Worm (Caenorhabditis elegans): Measurements from ENCODE around the gene srh-17.

srh-17 gene

DNA sequence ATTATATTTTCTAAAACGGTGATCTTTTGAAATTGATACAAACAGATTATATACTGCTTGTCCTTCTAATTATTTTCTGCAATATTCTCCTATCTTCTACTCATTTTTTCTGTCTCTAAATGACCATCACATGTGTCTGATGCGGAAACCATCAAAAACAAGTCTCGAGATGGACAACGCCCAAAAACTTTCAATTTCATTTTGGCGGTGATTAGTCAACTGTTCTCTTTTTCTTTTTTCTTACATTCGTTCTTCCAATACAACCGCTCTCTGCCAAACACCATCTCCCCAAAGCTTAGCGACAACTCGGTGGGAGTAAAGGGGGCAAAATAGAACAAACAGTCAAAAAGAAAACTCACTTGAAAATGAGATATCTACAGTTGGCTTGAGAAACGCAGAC, 27.8 kb upstream of the srh-17 start:
- TF ChIP-seq Y53F4B.3 (GFP tag; IDR thresholded peaks at IDR 0.05) (no peak), snpc-1.1 (tag; optimal IDR thresholded peaks at IDR 0.05; ENCODE audit: insufficient read depth) (no peak), lin-40 (tag; optimal IDR thresholded peaks at IDR 0.05) (peak; percentile 11)

DNA sequence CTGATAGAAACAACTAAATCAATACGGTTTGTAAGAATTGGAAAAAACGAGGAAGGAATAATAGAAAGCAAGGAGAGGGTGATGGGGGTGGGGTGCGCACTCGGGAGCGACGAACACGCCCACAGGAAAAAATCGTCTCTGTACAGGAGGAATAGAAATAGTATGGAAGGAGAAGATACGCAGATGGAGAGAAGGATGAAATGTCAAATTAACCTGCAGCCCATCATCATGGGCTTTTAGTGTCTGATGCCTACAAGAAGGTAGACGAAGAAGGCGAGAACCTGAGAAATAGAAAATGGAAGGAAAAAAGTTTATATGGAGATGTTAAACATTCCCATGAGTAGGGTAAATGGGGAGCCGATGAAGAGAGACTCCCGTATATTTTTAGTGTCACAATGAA, 26.0 kb upstream of the srh-17 start, which contains the start of gene F43D2.6:
TSS of gene F43D2.6 (minus strand) at position 62 of the 400 bp plus-strand sequence.
- TF ChIP-seq ceh-79 (tag; optimal IDR thresholded peaks at IDR 0.05): no peak
- TF ChIP-seq cebp-1 (GFP tag; IDR thresholded peaks at IDR 0.05): no peak
- TF ChIP-seq cebp-1 (tag; optimal IDR thresholded peaks at IDR 0.05): peak; percentile 11
- peak; percentile 63 for TF ChIP-seq hmg-1.2 (GFP tag; IDR thresholded peaks at IDR 0.05)
- TF ChIP-seq mel-28 (tag; optimal IDR thresholded peaks at IDR 0.05; ENCODE audit: borderline replicate concordance): no peak
- no peak for TF ChIP-seq ama-1 (optimal IDR thresholded peaks at IDR 0.05)
- no peak for TF ChIP-seq ama-1 (GFP tag; optimal IDR thresholded peaks at IDR 0.05)

DNA sequence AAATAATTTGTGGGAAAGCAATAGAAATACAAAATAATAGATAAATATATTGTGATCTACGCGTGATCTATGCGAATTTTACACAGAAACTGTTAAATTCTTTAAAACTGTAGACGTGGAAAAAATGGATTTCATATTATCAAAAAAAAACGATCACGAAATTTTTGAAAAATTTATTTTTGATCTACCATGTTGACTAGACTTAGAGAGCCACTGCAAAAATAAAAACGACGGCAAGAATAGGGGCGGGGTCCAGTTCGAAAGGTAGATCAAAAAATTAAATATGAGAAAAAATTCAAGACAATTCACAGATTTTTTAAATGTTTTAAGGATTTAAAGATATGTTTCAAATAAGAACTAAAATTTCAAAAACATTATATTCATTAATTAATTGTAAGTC, 23.0 kb upstream of the srh-17 start:
- TF ChIP-seq ceh-40 (GFP tag; IDR thresholded peaks at IDR 0.05) (no peak), efl-1 (GFP tag; optimal IDR thresholded peaks at IDR 0.05) (peak; percentile 69), zfh-2 (GFP tag; conservative IDR thresholded peaks at IDR 0.05) (no peak), D2030.7 (GFP tag; IDR thresholded peaks at IDR 0.05) (0 out of 2 replicates have a peak, but pooled peaks have one; percentile 23), sea-2 (GFP tag; IDR thresholded peaks at IDR 0.05) (no peak), madf-6 (GFP tag; IDR thresholded peaks at IDR 0.05) (peak; percentile 90), dpl-1 (GFP tag; optimal IDR thresholded peaks at IDR 0.05) (peak; percentile 64), lsl-1 (GFP tag; optimal IDR thresholded peaks at IDR 0.05) (peak; percentile 50), xnd-1 (tag; optimal IDR thresholded peaks at IDR 0.05) (peak; percentile 51), lin-54 (GFP tag; optimal IDR thresholded peaks at IDR 0.05) (peak; percentile 18), sdz-38 (tag; optimal IDR thresholded peaks at IDR 0.05) (no peak), ceh-100 (GFP tag; IDR thresholded peaks at IDR 0.05) (no peak), ekl-4 (GFP tag; IDR thresholded peaks at IDR 0.05) (no peak), F49E8.2 (tag; optimal IDR thresholded peaks at IDR 0.05; ENCODE audit: insufficient read depth) (no peak), madf-8 (GFP tag; conservative IDR thresholded peaks at IDR 0.05) (peak; percentile 81), ztf-18 (tag; optimal IDR thresholded peaks at IDR 0.05) (no peak), ceh-58 (GFP tag; IDR thresholded peaks at IDR 0.05) (no peak), dox-1 (GFP tag; IDR thresholded peaks at IDR 0.05) (no peak), ceh-91 (GFP tag; IDR thresholded peaks at IDR 0.05) (peak; percentile 63), lin-40 (tag; optimal IDR thresholded peaks at IDR 0.05) (no peak), hmg-1.2 (GFP tag; IDR thresholded peaks at IDR 0.05) (peak; percentile 19; the same call in 1 of the 2 replicates), him-1 (tag; optimal IDR thresholded peaks at IDR 0.05) (no peak), F33H1.4 (GFP tag; IDR thresholded peaks at IDR 0.05) (peak; percentile 34; the same call in 1 of the 2 replicates)

DNA sequence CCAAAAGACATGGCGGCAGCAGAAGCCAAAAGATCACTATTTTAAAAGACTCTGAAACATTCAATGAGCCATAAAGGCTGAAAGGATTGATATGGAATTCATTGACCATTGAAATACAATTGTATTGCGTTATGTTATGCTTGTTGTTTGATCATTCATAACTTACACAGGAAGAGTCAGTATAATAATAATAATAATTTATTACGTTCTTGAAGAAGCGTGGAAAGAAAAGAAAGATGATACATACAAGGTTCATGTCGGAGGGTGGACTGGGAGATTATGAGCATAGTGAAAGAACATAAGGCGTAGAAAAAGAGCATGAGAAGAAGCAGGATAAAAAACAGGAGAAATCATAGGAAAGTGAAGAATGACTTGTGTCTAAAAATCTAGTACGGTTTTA, 21.0 kb upstream of the srh-17 start, which contains the start of gene F43D2.7:
TSS of gene F43D2.7 (minus strand) at position 101 of the 400 bp plus-strand sequence.
- TF ChIP-seq snpc-1.3 (tag; optimal IDR thresholded peaks at IDR 0.05; ENCODE audit: insufficient read depth): no peak
- TF ChIP-seq dpl-1 (GFP tag; optimal IDR thresholded peaks at IDR 0.05): no peak
- TF ChIP-seq attf-5 (GFP tag; optimal IDR thresholded peaks at IDR 0.05): no peak
- no peak for TF ChIP-seq chd-7 (tag; optimal IDR thresholded peaks at IDR 0.05)
- TF ChIP-seq nhr-179 (tag; optimal IDR thresholded peaks at IDR 0.05): no peak
- TF ChIP-seq aptf-3 (GFP tag; IDR thresholded peaks at IDR 0.05): no peak
- TF ChIP-seq dpff-1 (tag; optimal IDR thresholded peaks at IDR 0.05): no peak
- no peak for TF ChIP-seq F33H1.4 (GFP tag; IDR thresholded peaks at IDR 0.05)
- TF ChIP-seq tbx-9 (tag; optimal IDR thresholded peaks at IDR 0.05; ENCODE audit: borderline replicate concordance): no peak
- TF ChIP-seq B0261.1 (tag; optimal IDR thresholded peaks at IDR 0.05): no peak
- no peak for TF ChIP-seq zfh-2 (GFP tag; conservative IDR thresholded peaks at IDR 0.05)
- TF ChIP-seq snpc-1.1 (tag; optimal IDR thresholded peaks at IDR 0.05; ENCODE audit: insufficient read depth): no peak
- no peak for TF ChIP-seq fkh-3 (tag; optimal IDR thresholded peaks at IDR 0.05)
